Worm (Caenorhabditis elegans) whole organism, young adult: ENCODE results near the gene kin-36.

Experiments used
- B0019.2 ChIP-seq: fragments of 200-800 bp; sonication (Bioruptor generic); conservative IDR thresholded peaks from 2 replicates; pipeline ENCODE4 v1.3.6; 2022; ENCODE audit warnings: missing genetic modification reagents, missing genetic modification characterization, missing compliant biosample characterization
- B0035.1 ChIP-seq: sonication (generic microtip); optimal IDR thresholded peaks from 2 replicates; lab custom pipeline; 2016; ENCODE audit warnings: missing genetic modification characterization, mild to moderate bottlenecking, missing compliant biosample characterization, missing genotype, missing genetic modification reagents
- D2030.7 ChIP-seq: fragments of 200-800 bp; sonication (Bioruptor generic); IDR thresholded peaks from 2 replicates; pipeline ENCODE4 v1.3.6; 2022; ENCODE audit warnings: missing genetic modification reagents, missing genetic modification characterization, missing compliant biosample characterization
- F22D6.2 ChIP-seq: sonication (generic microtip); optimal IDR thresholded peaks from 2 replicates; lab custom pipeline; 2016; ENCODE audit warnings: mild to moderate bottlenecking, missing genetic modification characterization, missing compliant biosample characterization
- F33H1.4 ChIP-seq: fragments of 200-800 bp; sonication (Bioruptor generic); IDR thresholded peaks from 2 replicates; pipeline ENCODE4 v1.3.6; 2022; ENCODE audit warnings: missing genetic modification reagents, missing genetic modification characterization, missing compliant biosample characterization
- F37B4.10 ChIP-seq: fragments of 200-800 bp; sonication (Bioruptor generic); IDR thresholded peaks from 2 replicates; pipeline ENCODE4 v1.3.6; 2022; ENCODE audit warnings: missing genetic modification characterization, missing compliant biosample characterization
- F49E8.2 ChIP-seq: sonication (generic microtip); optimal IDR thresholded peaks from 3 replicates; lab custom pipeline; 2017; ENCODE audit warnings: missing genetic modification characterization, mild to moderate bottlenecking, missing compliant biosample characterization, antibody characterized with exemption, moderate library complexity; ENCODE audit not compliant: insufficient read depth
- F57A8.1 ChIP-seq: fragments of 200-800 bp; sonication (Bioruptor generic); optimal IDR thresholded peaks from 2 replicates; lab custom pipeline; 2018; ENCODE audit warnings: mild to moderate bottlenecking, missing genetic modification characterization, moderate library complexity, missing compliant biosample characterization
- K11D2.4 ChIP-seq: fragments of 200-800 bp; sonication (Bioruptor generic); IDR thresholded peaks from 2 replicates; pipeline ENCODE4 v1.3.6; 2022; ENCODE audit warnings: missing genetic modification reagents, missing genetic modification characterization, missing compliant biosample characterization
- T07F8.4 ChIP-seq: sonication (generic microtip); optimal IDR thresholded peaks from 2 replicates; lab custom pipeline; 2016; ENCODE audit warnings: mild to moderate bottlenecking, missing genetic modification characterization, moderate library complexity, missing compliant biosample characterization
- T26A5.8 ChIP-seq: sonication (generic microtip); optimal IDR thresholded peaks from 2 replicates; lab custom pipeline; 2016; ENCODE audit warnings: missing genetic modification characterization, missing compliant biosample characterization
- Y53F4B.3 ChIP-seq: fragments of 200-800 bp; sonication (Bioruptor generic); IDR thresholded peaks from 2 replicates; pipeline ENCODE4 v1.3.6; 2022; ENCODE audit warnings: missing genetic modification reagents, missing genetic modification characterization, missing compliant biosample characterization
- ZK185.1 ChIP-seq: sonication (generic microtip); optimal IDR thresholded peaks from 2 replicates; lab custom pipeline; 2016; ENCODE audit warnings: mild to moderate bottlenecking, missing genetic modification characterization, missing compliant biosample characterization; ENCODE audit not compliant: poor library complexity, severe bottlenecking
- akir-1 ChIP-seq: fragments of 200-800 bp; sonication (Bioruptor generic); optimal IDR thresholded peaks from 2 replicates; lab custom pipeline; 2018; ENCODE audit warnings: mild to moderate bottlenecking, missing genetic modification characterization, moderate library complexity, missing compliant biosample characterization
- aptf-2 ChIP-seq: fragments of 200-800 bp; sonication (Bioruptor generic); conservative IDR thresholded peaks from 2 replicates; pipeline ENCODE4 v1.3.6; 2022; ENCODE audit warnings: missing genetic modification reagents, missing genetic modification characterization, missing compliant biosample characterization
- aptf-3 ChIP-seq: fragments of 200-800 bp; sonication (Bioruptor generic); IDR thresholded peaks from 2 replicates; pipeline ENCODE4 v1.3.6; 2022; ENCODE audit warnings: missing genetic modification characterization, missing compliant biosample characterization
- athp-1 ChIP-seq: sonication (generic microtip); optimal IDR thresholded peaks from 2 replicates; lab custom pipeline; 2017; ENCODE audit warnings: mild to moderate bottlenecking, missing genetic modification characterization, missing compliant biosample characterization
- attf-5 ChIP-seq: fragments of 200-800 bp; sonication (Bioruptor generic); optimal IDR thresholded peaks from 2 replicates; lab custom pipeline; 2018; ENCODE audit warnings: mild to moderate bottlenecking, missing genetic modification characterization, missing compliant biosample characterization
- attf-6 ChIP-seq: fragments of 200-800 bp; sonication (Bioruptor generic); IDR thresholded peaks from 2 replicates; pipeline ENCODE4 v1.3.6; 2022; ENCODE audit warnings: missing genetic modification reagents, missing genetic modification characterization, missing compliant biosample characterization
- ceh-100 ChIP-seq: fragments of 200-800 bp; sonication (Bioruptor generic); IDR thresholded peaks from 2 replicates; pipeline ENCODE4 v1.3.6; 2022; ENCODE audit warnings: missing genetic modification reagents, missing genetic modification characterization, missing compliant biosample characterization
- ceh-91 ChIP-seq: fragments of 200-800 bp; sonication (Bioruptor generic); IDR thresholded peaks from 2 replicates; pipeline ENCODE4 v1.3.6; 2022; ENCODE audit warnings: missing genetic modification reagents, missing genetic modification characterization, missing compliant biosample characterization
- dpl-1 ChIP-seq: fragments of 150-350 bp; optimal IDR thresholded peaks from 2 replicates; lab custom pipeline; 2014; ENCODE audit warnings: missing biosample characterization, missing genetic modification reagents, missing genetic modification characterization
- fkh-3 ChIP-seq: sonication (generic microtip); optimal IDR thresholded peaks from 2 replicates; lab custom pipeline; 2016; ENCODE audit warnings: mild to moderate bottlenecking, missing genetic modification characterization, missing compliant biosample characterization
- hlh-26 ChIP-seq: fragments of 200-800 bp; sonication (Bioruptor generic); conservative IDR thresholded peaks from 2 replicates; pipeline ENCODE4 v1.3.6; 2022; ENCODE audit warnings: missing genetic modification reagents, missing genetic modification characterization, missing compliant biosample characterization
- lag-1 ChIP-seq: fragments of 200-800 bp; sonication (Bioruptor generic); IDR thresholded peaks from 2 replicates; pipeline ENCODE4 v1.3.6; 2022; ENCODE audit warnings: missing genetic modification reagents, missing genetic modification characterization, missing compliant biosample characterization
- let-607 ChIP-seq, 2 experiments: fragments of 200-800 bp in 1 of 2; sonication (Bioruptor generic) in 1 of 2; sonication (generic microtip) in 1 of 2; optimal IDR thresholded peaks; 2 replicates each; lab custom pipeline; 2016 to 2018; ENCODE audit warnings: mild to moderate bottlenecking in 2 of 2, missing compliant biosample characterization in 2 of 2, missing genetic modification characterization in 2 of 2, moderate library complexity in 2 of 2, missing genotype in 1 of 2
- lin-35 ChIP-seq, 3 experiments: fragments of 150-350 bp in 2 of 3; sonication (generic microtip) in 1 of 3; optimal IDR thresholded peaks; 2 replicates each; lab custom pipeline; 2014 to 2018; ENCODE audit warnings: missing biosample characterization in 3 of 3, missing genetic modification characterization in 3 of 3, missing genetic modification reagents in 3 of 3
- lin-40 ChIP-seq: sonication (generic microtip); optimal IDR thresholded peaks from 2 replicates; lab custom pipeline; 2016; ENCODE audit warnings: missing genetic modification characterization, mild to moderate bottlenecking, missing compliant biosample characterization, missing genotype, missing genetic modification reagents
- nfya-1 ChIP-seq: sonication (generic microtip); optimal IDR thresholded peaks from 2 replicates; lab custom pipeline; 2017; ENCODE audit warnings: antibody characterized with exemption, missing compliant biosample characterization, missing genetic modification characterization, borderline replicate concordance; ENCODE audit not compliant: insufficient read depth
- nfya-2 ChIP-seq: fragments of 200-800 bp; sonication (Bioruptor generic); IDR thresholded peaks from 2 replicates; pipeline ENCODE4 v1.3.6; 2022; ENCODE audit warnings: missing genetic modification reagents, missing genetic modification characterization, missing compliant biosample characterization
- nfyb-1 ChIP-seq: fragments of 200-800 bp; sonication (Bioruptor generic); IDR thresholded peaks from 2 replicates; pipeline ENCODE4 v1.3.6; 2022; ENCODE audit warnings: missing genetic modification reagents, missing genetic modification characterization, missing compliant biosample characterization
- nhr-179 ChIP-seq: sonication (generic microtip); optimal IDR thresholded peaks from 2 replicates; lab custom pipeline; 2016; ENCODE audit warnings: mild to moderate bottlenecking, missing genetic modification characterization, missing compliant biosample characterization
- nhr-27 ChIP-seq: fragments of 200-800 bp; sonication (Bioruptor generic); optimal IDR thresholded peaks from 2 replicates; lab custom pipeline; 2018; ENCODE audit warnings: mild to moderate bottlenecking, missing genetic modification characterization, moderate library complexity, missing compliant biosample characterization
- nhr-90 ChIP-seq: sonication (generic microtip); optimal IDR thresholded peaks from 2 replicates; lab custom pipeline; 2016; ENCODE audit warnings: missing genotype, mild to moderate bottlenecking, missing genetic modification characterization, missing compliant biosample characterization
- pha-4 ChIP-seq: fragments of 150-350 bp; sonication (generic microtip); optimal IDR thresholded peaks from 2 replicates; lab custom pipeline; 2014; ENCODE audit warnings: missing biosample characterization, missing genetic modification reagents, missing genetic modification characterization
- rec-8 ChIP-seq, 2 experiments: sonication (generic microtip); optimal IDR thresholded peaks; 2 replicates each; lab custom pipeline; 2016; ENCODE audit warnings: mild to moderate bottlenecking in 2 of 2, missing genetic modification characterization in 2 of 2, missing genetic modification reagents in 2 of 2, missing genotype in 2 of 2, missing biosample characterization in 1 of 2, missing compliant biosample characterization in 1 of 2, moderate library complexity in 1 of 2
- snpc-4 ChIP-seq, 5 experiments: fragments of 150-350 bp in 1 of 5; sonication (generic microtip) in 4 of 5; optimal IDR thresholded peaks; 2 replicates each; lab custom pipeline; 2014 to 2018; ENCODE audit warnings: missing genetic modification characterization in 5 of 5, missing biosample characterization in 3 of 5, antibody characterized with exemption in 2 of 5, mild to moderate bottlenecking in 2 of 5, missing compliant biosample characterization in 2 of 5, missing genotype in 2 of 5, moderate library complexity in 2 of 5, missing genetic modification reagents in 1 of 5
- tbp1 ChIP-seq: fragments of 200-800 bp; sonication (Bioruptor generic); optimal IDR thresholded peaks from 2 replicates; lab custom pipeline; 2018; ENCODE audit warnings: mild to moderate bottlenecking, missing genetic modification characterization, missing compliant biosample characterization
- tbx-9 ChIP-seq: sonication (generic microtip); optimal IDR thresholded peaks from 2 replicates; lab custom pipeline; 2016; ENCODE audit warnings: borderline replicate concordance, missing genetic modification characterization, inconsistent platforms, missing compliant biosample characterization
- tlf-1 ChIP-seq: fragments of 200-800 bp; sonication (Bioruptor generic); optimal IDR thresholded peaks from 2 replicates; lab custom pipeline; 2018; ENCODE audit warnings: mild to moderate bottlenecking, missing genetic modification characterization, missing compliant biosample characterization
- unc-62 ChIP-seq: fragments of 150-350 bp; optimal IDR thresholded peaks from 2 replicates; lab custom pipeline; 2014; ENCODE audit warnings: missing biosample characterization, missing genetic modification reagents, missing genetic modification characterization
- ztf-18 ChIP-seq: sonication (generic microtip); optimal IDR thresholded peaks from 2 replicates; lab custom pipeline; 2016; ENCODE audit warnings: missing genotype, mild to moderate bottlenecking, missing genetic modification characterization, missing compliant biosample characterization
- ztf-25 ChIP-seq: fragments of 200-800 bp; sonication (Bioruptor generic); IDR thresholded peaks from 2 replicates; pipeline ENCODE4 v1.3.6; 2022; ENCODE audit warnings: missing genetic modification reagents, missing genetic modification characterization, missing compliant biosample characterization
- ztf-26 ChIP-seq: sonication (generic microtip); optimal IDR thresholded peaks from 2 replicates; lab custom pipeline; 2017; ENCODE audit warnings: missing genetic modification characterization, missing compliant biosample characterization
- ztf-3 ChIP-seq: fragments of 200-800 bp; sonication (Bioruptor generic); optimal IDR thresholded peaks from 2 replicates; lab custom pipeline; 2018; ENCODE audit warnings: mild to moderate bottlenecking, missing genetic modification characterization, missing compliant biosample characterization

kin-36 gene

ce11 chrIV:4660151-4661041 is 18.4 kb upstream of the kin-36 start, which contains the start of the genes F29B9.11 and jmjd-1.2 (continued):
- TF ChIP-seq ceh-100 (GFP tag; lab: Robert Waterston, UW): peak; percentile 99
- no peak for TF ChIP-seq hlh-26
- TF ChIP-seq K11D2.4: peak; percentile 80; the same call in 1 of the 2 replicates
- no peak for TF ChIP-seq pha-4 (tag; lab: Kevin White, UChicago)
- peak; percentile 92 for TF ChIP-seq lin-40 (tag; lab: Kevin White, UChicago)
- TF ChIP-seq rec-8 (tag; optimal IDR thresholded peaks at IDR 0.05; lab: Kevin White, UChicago): peak in 1 of 2 experiments; percentile 4
- no peak for TF ChIP-seq unc-62 (GFP tag; lab: Kevin White, UChicago)
- TF ChIP-seq tbx-9 (tag; lab: Kevin White, UChicago): no peak
- TF ChIP-seq T07F8.4 (tag; lab: Kevin White, UChicago): peak; percentile 6
- TF ChIP-seq nfyb-1 (GFP tag; lab: Robert Waterston, UW): peak; percentile 89
- peak in 1 of 3 experiments; percentile 67 for TF ChIP-seq lin-35 (GFP tag; optimal IDR thresholded peaks at IDR 0.05; lab: Kevin White, UChicago)
- TF ChIP-seq fkh-3: no peak
- TF ChIP-seq F57A8.1 (GFP tag; lab: Kevin White, UChicago): no peak
- peak; percentile 61; the same call in 1 of the 2 replicates for TF ChIP-seq B0019.2
- no peak for TF ChIP-seq aptf-3 (GFP tag; lab: Robert Waterston, UW)
- peak; percentile 63 for TF ChIP-seq B0035.1 (tag; lab: Kevin White, UChicago)
- TF ChIP-seq F37B4.10 (GFP tag; lab: Robert Waterston, UW): no peak
- TF ChIP-seq dpl-1 (GFP tag; lab: Kevin White, UChicago): no peak
- peak; percentile 68 for TF ChIP-seq F22D6.2
- peak; percentile 28 for TF ChIP-seq ztf-3
- peak; percentile 88 for TF ChIP-seq athp-1 (tag; lab: Kevin White, UChicago)
- peak; percentile 17 for TF ChIP-seq nhr-90
- peak; percentile 44 for TF ChIP-seq ZK185.1 (tag; lab: Kevin White, UChicago)
- peak; percentile 81 for TF ChIP-seq ztf-26 (tag; lab: Kevin White, UChicago)
- TF ChIP-seq ceh-91 (GFP tag; lab: Robert Waterston, UW): peak; percentile 86
- TF ChIP-seq attf-6: no peak
- peak; percentile 86 for TF ChIP-seq tlf-1 (GFP tag; lab: Kevin White, UChicago)
- peak; percentile 71 for TF ChIP-seq tbp1
- peak; percentile 82 for TF ChIP-seq ztf-18 (tag; lab: Kevin White, UChicago)
- peak; percentile 54 to 81 for TF ChIP-seq let-607 (tag; optimal IDR thresholded peaks at IDR 0.05; lab: Kevin White, UChicago)
- TF ChIP-seq aptf-2: peak; percentile 76
- no peak for TF ChIP-seq nfya-2 (GFP tag; lab: Robert Waterston, UW)
- no peak for TF ChIP-seq nhr-179 (tag; lab: Kevin White, UChicago)
- no peak for TF ChIP-seq nfya-1 (tag; lab: Kevin White, UChicago)
- no peak for TF ChIP-seq T26A5.8 (tag; lab: Kevin White, UChicago)
- peak; percentile 85 for TF ChIP-seq D2030.7 (GFP tag; lab: Robert Waterston, UW)
- TF ChIP-seq Y53F4B.3: no peak
- TF ChIP-seq snpc-4 (GFP tag; optimal IDR thresholded peaks at IDR 0.05; lab: Kevin White, UChicago): peak; percentile 51
- peak; percentile 14 to 83 (median 77) for TF ChIP-seq snpc-4 (tag; optimal IDR thresholded peaks at IDR 0.05; lab: Kevin White, UChicago)
- no peak for TF ChIP-seq lag-1 (GFP tag; lab: Robert Waterston, UW)
- TF ChIP-seq F33H1.4 (GFP tag; lab: Robert Waterston, UW): peak; percentile 97
- peak; percentile 26 for TF ChIP-seq F49E8.2
- no peak for TF ChIP-seq nhr-27 (tag; lab: Kevin White, UChicago)
- TF ChIP-seq akir-1 (GFP tag; lab: Kevin White, UChicago): peak; percentile 85
- TF ChIP-seq ztf-25 (GFP tag; lab: Robert Waterston, UW): 0 out of 2 replicates have a peak, but pooled peaks have one; percentile 30
- TF ChIP-seq attf-5 (GFP tag; lab: Kevin White, UChicago): peak; percentile 98
